Worm (Caenorhabditis elegans) whole organism, L2 larva: ENCODE results near the gene cyp-29A2.

Experiments used
- R02D3.7 ChIP-seq: fragments of 150-350 bp; optimal IDR thresholded peaks from 2 replicates; lab custom pipeline; 2014; ENCODE audit warnings: missing biosample characterization, missing genetic modification characterization
- ZK546.5 ChIP-seq: sonication (generic microtip); optimal IDR thresholded peaks from 2 replicates; lab custom pipeline; 2017; ENCODE audit warnings: missing biosample characterization, missing genetic modification characterization
- mbf-1 ChIP-seq: sonication (generic microtip); optimal IDR thresholded peaks from 2 replicates; lab custom pipeline; 2017; ENCODE audit warnings: missing biosample characterization, missing genetic modification characterization
- nhr-11 ChIP-seq: fragments of 150-350 bp; optimal IDR thresholded peaks from 2 replicates; lab custom pipeline; 2014; ENCODE audit warnings: missing biosample characterization, missing genetic modification characterization
- unc-39 ChIP-seq: fragments of 150-350 bp; optimal IDR thresholded peaks from 2 replicates; lab custom pipeline; 2014; ENCODE audit warnings: missing biosample characterization, missing genetic modification characterization
- unc-55 ChIP-seq: fragments of 150-350 bp; sonication (generic microtip); optimal IDR thresholded peaks from 3 replicates; lab custom pipeline; 2014; ENCODE audit warnings: missing biosample characterization, missing genetic modification reagents, missing genetic modification characterization
- ztf-11 ChIP-seq: sonication (generic microtip); optimal IDR thresholded peaks from 2 replicates; lab custom pipeline; 2017; ENCODE audit warnings: missing biosample characterization, missing genetic modification characterization

- no peak for TF ChIP-seq unc-55 (GFP tag; lab: Kevin White, UChicago)
- TF ChIP-seq ztf-11 (tag; lab: Kevin White, UChicago) = no peak
- no peak for TF ChIP-seq ZK546.5
- TF ChIP-seq unc-39 (tag; lab: Kevin White, UChicago) = no peak
- TF ChIP-seq R02D3.7 (tag; lab: Kevin White, UChicago) = no peak
- TF ChIP-seq nhr-11 (tag; lab: Kevin White, UChicago) = no peak
- no peak for TF ChIP-seq mbf-1 (tag; lab: Kevin White, UChicago)
Observed at ce11 chrV:11209452-11210188, 7.8 kb upstream of the cyp-29A2 start.
